Worm (Caenorhabditis elegans) whole organism, early embryonic: ENCODE data around the gene Y57G11C.1142.

ENCODE experiments used
- aly-1 ChIP-seq: sonication (generic microtip); optimal IDR thresholded peaks from 2 replicates; lab custom pipeline; 2016; ENCODE audit warnings: missing genetic modification characterization, missing compliant biosample characterization
- ama-1 ChIP-seq: fragments of 150-350 bp; optimal IDR thresholded peaks from 2 replicates; lab custom pipeline; 2014
- ets-7 ChIP-seq: sonication (generic microtip); optimal IDR thresholded peaks from 2 replicates; lab custom pipeline; 2016; ENCODE audit warnings: missing genotype, missing genetic modification characterization, missing compliant biosample characterization
- flt-1 ChIP-seq: fragments of 200-800 bp; sonication (Bioruptor generic); IDR thresholded peaks from 2 replicates; pipeline ENCODE4 v1.3.6; 2022; ENCODE audit warnings: missing genetic modification characterization, missing compliant biosample characterization
- hmg-4 ChIP-seq: fragments of 200-800 bp; sonication (Bioruptor generic); optimal IDR thresholded peaks from 2 replicates; lab custom pipeline; 2018; ENCODE audit warnings: mild to moderate bottlenecking, missing genetic modification characterization, missing compliant biosample characterization
- sea-1 ChIP-seq: fragments of 200-800 bp; sonication (Bioruptor generic); conservative IDR thresholded peaks from 2 replicates; pipeline ENCODE4 v1.3.6; 2022; ENCODE audit warnings: missing genetic modification characterization, missing compliant biosample characterization
- tra-4 ChIP-seq: sonication (generic microtip); optimal IDR thresholded peaks from 2 replicates; lab custom pipeline; 2017; ENCODE audit warnings: missing genetic modification characterization, missing compliant biosample characterization

ce11 chrIV:14784481-14784880 is 17.9 kb upstream of the Y57G11C.1142 start, which contains the start of gene nlp-56:
- TF ChIP-seq aly-1 (tag; lab: Kevin White, UChicago), result no peak
- TF ChIP-seq hmg-4, result no peak
- no peak for TF ChIP-seq ama-1 (lab: Kevin White, UChicago)
- no peak for TF ChIP-seq sea-1 (GFP tag; lab: Robert Waterston, UW)
- TF ChIP-seq ets-7, result no peak
- TF ChIP-seq tra-4 (tag; lab: Kevin White, UChicago), result no peak
- no peak for TF ChIP-seq flt-1 (GFP tag; lab: Robert Waterston, UW)
